Worm (Caenorhabditis elegans): Measurements from ENCODE around the gene gst-18.

ce11 chrII:13630690-13631089 is at the start of gene gst-18, which contains the start of gene gst-17:
- TF ChIP-seq lin-13 (tag; optimal IDR thresholded peaks at IDR 0.05) (no peak), blmp-1 (tag; optimal IDR thresholded peaks at IDR 0.05) (no peak), tbx-8 (GFP tag; optimal IDR thresholded peaks at IDR 0.05) (no peak), unc-62 (GFP tag; optimal IDR thresholded peaks at IDR 0.05) (no peak), unc-39 (tag; optimal IDR thresholded peaks at IDR 0.05) (no peak), elt-3 (tag; optimal IDR thresholded peaks at IDR 0.05) (no peak), ces-1 (GFP tag; optimal IDR thresholded peaks at IDR 0.05) (no peak), nhr-76 (tag; optimal IDR thresholded peaks at IDR 0.05) (no peak), unc-120 (tag; optimal IDR thresholded peaks at IDR 0.05; ENCODE audit: poor library complexity, severe bottlenecking) (no peak), M03D4.4 (tag; optimal IDR thresholded peaks at IDR 0.05) (no peak), pha-4 (tag; optimal IDR thresholded peaks at IDR 0.05) (no peak), nhr-237 (tag; optimal IDR thresholded peaks at IDR 0.05) (no peak), mep-1 (tag; optimal IDR thresholded peaks at IDR 0.05) (no peak), lsy-2 (tag; optimal IDR thresholded peaks at IDR 0.05) (no peak)
